Worm (Caenorhabditis elegans): Measurements from ENCODE around the gene srt-4.
"Not testable (repeated sequence)": the region's sequence is repeated elsewhere in the genome, so short reads cannot be mapped to it uniquely, and the experiment has no call there.

The srt-4 gene

DNA sequence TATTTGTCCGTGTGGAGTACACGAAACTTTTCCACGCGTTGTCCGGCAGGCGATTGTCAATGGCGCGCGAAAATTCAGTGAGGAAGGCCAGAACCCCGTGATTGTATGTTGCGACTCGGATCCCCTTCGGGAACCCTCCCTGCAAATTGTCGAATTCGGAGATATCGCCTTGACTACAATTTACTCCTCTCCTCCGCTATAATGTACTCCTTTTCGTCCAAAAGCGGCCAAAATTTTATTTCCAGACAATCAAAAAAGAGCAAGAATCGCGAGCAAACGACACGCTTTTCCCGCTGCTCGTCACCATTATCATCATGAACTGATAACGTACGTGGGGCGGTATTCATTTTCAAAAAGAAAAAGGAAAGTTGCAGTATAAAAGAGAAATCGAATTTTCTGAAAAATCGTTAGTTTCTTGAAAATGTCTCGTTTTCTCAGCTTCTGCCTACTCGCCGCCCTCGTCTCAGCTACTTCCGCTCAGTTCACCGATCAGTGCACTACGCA lies 14.5 kb downstream of the srt-4 start, which contains the start of gene irg-3:
Gene irg-3, plus strand, starts transcription at position 419 of the 504 bp plus-strand sequence.
- TF ChIP-seq pha-4 (tag; optimal IDR thresholded peaks at IDR 0.05), result no peak
- TF ChIP-seq syd-9 (tag; optimal IDR thresholded peaks at IDR 0.05), result no peak
- TF ChIP-seq ceh-45 (GFP tag; IDR thresholded peaks at IDR 0.05), result no peak
- TF ChIP-seq ceh-14 (tag; optimal IDR thresholded peaks at IDR 0.05), result no peak
- TF ChIP-seq lin-11 (tag; optimal IDR thresholded peaks at IDR 0.05), result no peak
- TF ChIP-seq lim-6 (tag; optimal IDR thresholded peaks at IDR 0.05), result no peak
- TF ChIP-seq nfya-1 (tag; optimal IDR thresholded peaks at IDR 0.05), result no peak
- TF ChIP-seq ceh-18 (tag; optimal IDR thresholded peaks at IDR 0.05), result no peak
- no peak for TF ChIP-seq ceh-48 (tag; optimal IDR thresholded peaks at IDR 0.05)
- TF ChIP-seq nhr-232 (tag; optimal IDR thresholded peaks at IDR 0.05), result no peak
- TF ChIP-seq ceh-24 (tag; optimal IDR thresholded peaks at IDR 0.05), result no peak
- TF ChIP-seq Y22D7AL.16 (tag; optimal IDR thresholded peaks at IDR 0.05), result no peak
- TF ChIP-seq che-1 (tag; optimal IDR thresholded peaks at IDR 0.05), result no peak
- TF ChIP-seq pag-3 (tag; optimal IDR thresholded peaks at IDR 0.05; ENCODE audit: borderline replicate concordance), result no peak
- no peak for TF ChIP-seq fkh-6 (tag; optimal IDR thresholded peaks at IDR 0.05)
- no peak for TF ChIP-seq elt-2 (tag; optimal IDR thresholded peaks at IDR 0.05)

DNA sequence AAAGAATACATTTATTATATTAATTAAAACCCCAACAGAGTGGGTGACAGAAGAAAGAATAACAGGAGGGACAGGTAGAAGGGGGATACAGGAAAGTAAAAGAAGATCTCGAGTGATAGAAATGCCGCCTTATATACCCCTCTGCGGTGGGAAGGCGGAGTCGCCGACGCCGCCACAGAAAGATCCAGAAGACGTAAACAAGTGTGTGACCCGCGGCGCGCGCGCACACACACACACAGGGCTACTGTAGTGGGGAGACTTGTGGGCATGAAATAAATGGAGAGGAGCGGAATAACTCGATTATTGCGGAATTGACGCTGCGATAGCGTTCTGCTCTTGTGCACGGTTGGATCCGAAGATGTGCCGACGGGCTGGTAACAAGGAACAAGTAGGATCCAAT lies 18.0 kb downstream of the srt-4 start:
- TF ChIP-seq hlh-13 (GFP tag; optimal IDR thresholded peaks at IDR 0.05) (no peak), ref-2 (tag; optimal IDR thresholded peaks at IDR 0.05) (peak; percentile 16), sdc-2 (tag; optimal IDR thresholded peaks at IDR 0.05) (no peak)

DNA sequence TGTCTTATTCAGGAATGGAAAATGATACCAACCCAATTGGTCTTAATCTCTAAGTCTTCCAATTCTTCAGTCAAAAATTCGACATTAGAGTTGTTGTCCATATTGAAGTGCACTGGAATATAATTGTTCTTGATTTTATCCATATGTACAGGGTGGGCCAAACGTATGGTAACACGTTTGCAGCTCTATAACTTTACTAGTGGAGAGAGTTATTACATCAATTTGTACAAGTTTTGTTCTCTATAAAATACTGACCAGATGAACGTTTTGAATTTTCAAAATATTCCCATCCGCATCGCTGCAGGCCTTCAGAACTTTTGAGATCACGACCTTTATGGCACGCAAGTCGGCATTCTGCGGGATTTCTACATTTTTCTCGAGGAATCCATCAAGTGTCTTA lies 21.1 kb downstream of the srt-4 start, which contains the start of gene F53E10.5:
Gene F53E10.5, minus strand, starts transcription at position 101 of the 400 bp plus-strand sequence.
- not testable (repeated sequence) for TF ChIP-seq ceh-34 (tag; optimal IDR thresholded peaks at IDR 0.05); hlh-6 (tag; optimal IDR thresholded peaks at IDR 0.05); sox-2 (GFP tag; IDR thresholded peaks at IDR 0.05)

DNA sequence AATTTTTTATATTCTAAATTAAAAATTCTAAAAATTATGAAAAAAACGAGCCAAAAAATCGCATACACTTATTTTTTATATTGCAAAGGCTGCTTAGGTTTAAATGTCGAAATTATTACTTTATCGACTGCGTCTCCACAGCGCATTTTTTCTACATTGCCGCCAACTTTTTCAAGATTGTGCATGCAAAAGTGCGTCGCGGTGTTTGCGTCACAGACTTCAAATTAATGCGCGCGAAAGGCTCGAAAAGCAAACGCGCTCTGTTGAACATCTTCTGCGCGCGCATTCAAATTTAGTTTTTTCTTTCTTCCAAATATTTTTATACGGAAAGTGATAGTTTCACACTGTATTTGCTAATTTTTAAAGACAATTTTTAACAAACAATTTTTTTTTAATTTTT lies 22.8 kb downstream of the srt-4 start:
- TF ChIP-seq nhr-232 (tag; optimal IDR thresholded peaks at IDR 0.05), result no peak
- TF ChIP-seq ama-1 (optimal IDR thresholded peaks at IDR 0.05), result no peak
- TF ChIP-seq pat-9 (tag; optimal IDR thresholded peaks at IDR 0.05), result no peak
- peak; percentile 30 for TF ChIP-seq ref-2 (tag; optimal IDR thresholded peaks at IDR 0.05)
- TF ChIP-seq unc-42 (tag; optimal IDR thresholded peaks at IDR 0.05), result peak; percentile 59
- TF ChIP-seq lim-6 (tag; optimal IDR thresholded peaks at IDR 0.05), result no peak
- peak; percentile 47 for TF ChIP-seq tbx-2 (tag; optimal IDR thresholded peaks at IDR 0.05)
- TF ChIP-seq unc-55 (GFP tag; optimal IDR thresholded peaks at IDR 0.05), result no peak
- no peak for TF ChIP-seq ztf-16 (tag; optimal IDR thresholded peaks at IDR 0.05)
- TF ChIP-seq hlh-15 (tag; optimal IDR thresholded peaks at IDR 0.05), result no peak
- peak; percentile 27; the same call in 1 of the 2 replicates for TF ChIP-seq unc-3 (GFP tag; conservative IDR thresholded peaks at IDR 0.05)
- no peak for TF ChIP-seq unc-3 (tag; optimal IDR thresholded peaks at IDR 0.05)
- peak; percentile 48 for TF ChIP-seq ceh-31 (tag; optimal IDR thresholded peaks at IDR 0.05)
- peak; percentile 50 for TF ChIP-seq nfya-1 (tag; optimal IDR thresholded peaks at IDR 0.05)
- peak; percentile 2 for TF ChIP-seq rnt-1 (tag; optimal IDR thresholded peaks at IDR 0.05)
- TF ChIP-seq ceh-18 (tag; optimal IDR thresholded peaks at IDR 0.05), result peak; percentile 62
- no peak for TF ChIP-seq hlh-8 (tag; optimal IDR thresholded peaks at IDR 0.05)
- TF ChIP-seq pag-3 (tag; optimal IDR thresholded peaks at IDR 0.05; ENCODE audit: borderline replicate concordance), result no peak
- peak; percentile 46 for TF ChIP-seq ets-4 (tag; optimal IDR thresholded peaks at IDR 0.05)
- no peak for TF ChIP-seq C08G9.2 (tag; optimal IDR thresholded peaks at IDR 0.05)
- TF ChIP-seq nhr-11 (tag; optimal IDR thresholded peaks at IDR 0.05), result no peak

Data from whole organism, late embryonic.